Worm (Caenorhabditis elegans) whole organism, young adult: ENCODE measurements around the gene H21P03.10.
A peak's percentile ranks its signal among the peaks of the same experiment; 100 is the strongest.

Experiments used
- B0336.3 ChIP-seq: fragments of 200-800 bp; sonication (Bioruptor generic); IDR thresholded peaks from 2 replicates; pipeline ENCODE4 v1.3.6; 2022; ENCODE audit warnings: missing genetic modification characterization, missing compliant biosample characterization
- F10E7.11 ChIP-seq: sonication (generic microtip); optimal IDR thresholded peaks from 2 replicates; lab custom pipeline; 2017; ENCODE audit warnings: mild to moderate bottlenecking, missing genetic modification characterization, moderate library complexity, missing compliant biosample characterization
- F23B12.7 ChIP-seq: sonication (generic microtip); optimal IDR thresholded peaks from 2 replicates; lab custom pipeline; 2017; ENCODE audit warnings: missing genetic modification characterization, mild to moderate bottlenecking, missing compliant biosample characterization, antibody characterized with exemption, moderate library complexity; ENCODE audit not compliant: insufficient read depth
- F33H1.4 ChIP-seq: fragments of 200-800 bp; sonication (Bioruptor generic); IDR thresholded peaks from 2 replicates; pipeline ENCODE4 v1.3.6; 2022; ENCODE audit warnings: missing genetic modification reagents, missing genetic modification characterization, missing compliant biosample characterization
- F57A8.1 ChIP-seq: fragments of 200-800 bp; sonication (Bioruptor generic); optimal IDR thresholded peaks from 2 replicates; lab custom pipeline; 2018; ENCODE audit warnings: mild to moderate bottlenecking, missing genetic modification characterization, moderate library complexity, missing compliant biosample characterization
- Y79H2A.3 ChIP-seq: fragments of 200-800 bp; sonication (Bioruptor generic); conservative IDR thresholded peaks from 2 replicates; pipeline ENCODE4 v1.3.6; 2022; ENCODE audit warnings: missing genetic modification reagents, missing genetic modification characterization, missing compliant biosample characterization
- ama-1 ChIP-seq, 3 experiments: fragments of 150-350 bp in 1 of 3; sonication (generic microtip) in 2 of 3; optimal IDR thresholded peaks; 2 replicates each; lab custom pipeline; 2014 to 2018; ENCODE audit warnings: missing biosample characterization in 2 of 3, missing genetic modification characterization in 2 of 3, missing genetic modification reagents in 2 of 3
- cebp-1 ChIP-seq, 2 experiments: fragments of 200-800 bp in 1 of 2; sonication (Bioruptor generic) in 1 of 2; sonication (generic microtip) in 1 of 2; IDR thresholded peaks in 1 of 2; optimal IDR thresholded peaks in 1 of 2; 2 replicates each; pipeline versions ENCODE4 v1.3.6 to Lab custom; 2017 to 2022; ENCODE audit warnings: missing compliant biosample characterization in 2 of 2, missing genetic modification characterization in 2 of 2, mild to moderate bottlenecking in 1 of 2, missing genetic modification reagents in 1 of 2, moderate library complexity in 1 of 2
- ceh-27 ChIP-seq: fragments of 200-800 bp; sonication (Bioruptor generic); optimal IDR thresholded peaks from 2 replicates; lab custom pipeline; 2018; ENCODE audit warnings: mild to moderate bottlenecking, missing genetic modification characterization, moderate library complexity, missing compliant biosample characterization
- him-1 ChIP-seq: sonication (generic microtip); optimal IDR thresholded peaks from 2 replicates; lab custom pipeline; 2016; ENCODE audit warnings: missing genotype, missing genetic modification reagents, missing genetic modification characterization, missing compliant biosample characterization
- hlh-26 ChIP-seq: fragments of 200-800 bp; sonication (Bioruptor generic); conservative IDR thresholded peaks from 2 replicates; pipeline ENCODE4 v1.3.6; 2022; ENCODE audit warnings: missing genetic modification reagents, missing genetic modification characterization, missing compliant biosample characterization
- hmg-1.2 ChIP-seq: fragments of 200-800 bp; sonication (Bioruptor generic); IDR thresholded peaks from 2 replicates; pipeline ENCODE4 v1.3.6; 2022; ENCODE audit warnings: missing genetic modification reagents, missing genetic modification characterization, missing compliant biosample characterization
- hmg-20 ChIP-seq: fragments of 200-800 bp; sonication (Bioruptor generic); IDR thresholded peaks from 2 replicates; pipeline ENCODE4 v1.3.6; 2022; ENCODE audit warnings: missing genetic modification reagents, missing genetic modification characterization, missing compliant biosample characterization
- hsf-1 ChIP-seq: fragments of 200-800 bp; sonication (Bioruptor generic); IDR thresholded peaks from 2 replicates; pipeline ENCODE4 v1.3.6; 2022; ENCODE audit warnings: missing genetic modification reagents, missing genetic modification characterization, missing compliant biosample characterization
- lin-26 ChIP-seq: fragments of 200-800 bp; sonication (Bioruptor generic); IDR thresholded peaks from 2 replicates; pipeline ENCODE4 v1.3.6; 2022; ENCODE audit warnings: missing genetic modification reagents, missing genetic modification characterization, missing compliant biosample characterization
- lsy-27 ChIP-seq: sonication (generic microtip); optimal IDR thresholded peaks from 2 replicates; lab custom pipeline; 2017; ENCODE audit warnings: missing genetic modification characterization, mild to moderate bottlenecking, missing compliant biosample characterization, antibody characterized with exemption, missing genotype, borderline replicate concordance; ENCODE audit not compliant: insufficient read depth
- madf-6 ChIP-seq: fragments of 200-800 bp; sonication (Bioruptor generic); IDR thresholded peaks from 2 replicates; pipeline ENCODE4 v1.3.6; 2022; ENCODE audit warnings: missing genetic modification reagents, missing genetic modification characterization, missing compliant biosample characterization
- mel-28 ChIP-seq: sonication (generic microtip); optimal IDR thresholded peaks from 2 replicates; lab custom pipeline; 2016; ENCODE audit warnings: borderline replicate concordance, mild to moderate bottlenecking, missing genetic modification characterization, missing compliant biosample characterization
- mes-4 ChIP-seq: sonication (generic microtip); optimal IDR thresholded peaks from 2 replicates; lab custom pipeline; 2016; ENCODE audit warnings: missing genotype, missing genetic modification characterization, missing compliant biosample characterization
- mxl-1 ChIP-seq: sonication (generic microtip); optimal IDR thresholded peaks from 2 replicates; lab custom pipeline; 2016; ENCODE audit warnings: missing genetic modification characterization, missing compliant biosample characterization
- nhr-179 ChIP-seq: sonication (generic microtip); optimal IDR thresholded peaks from 2 replicates; lab custom pipeline; 2016; ENCODE audit warnings: mild to moderate bottlenecking, missing genetic modification characterization, missing compliant biosample characterization
- nhr-27 ChIP-seq: fragments of 200-800 bp; sonication (Bioruptor generic); optimal IDR thresholded peaks from 2 replicates; lab custom pipeline; 2018; ENCODE audit warnings: mild to moderate bottlenecking, missing genetic modification characterization, moderate library complexity, missing compliant biosample characterization
- nhr-80 ChIP-seq: sonication (generic microtip); optimal IDR thresholded peaks from 2 replicates; lab custom pipeline; 2016; ENCODE audit warnings: missing genetic modification characterization, missing compliant biosample characterization
- pbrm-1 ChIP-seq: fragments of 200-800 bp; sonication (Bioruptor generic); IDR thresholded peaks from 2 replicates; pipeline ENCODE4 v1.3.6; 2022; ENCODE audit warnings: missing genetic modification reagents, missing genetic modification characterization, missing compliant biosample characterization
- rec-8 ChIP-seq, 2 experiments: sonication (generic microtip); optimal IDR thresholded peaks; 2 replicates each; lab custom pipeline; 2016; ENCODE audit warnings: mild to moderate bottlenecking in 2 of 2, missing genetic modification characterization in 2 of 2, missing genetic modification reagents in 2 of 2, missing genotype in 2 of 2, missing biosample characterization in 1 of 2, missing compliant biosample characterization in 1 of 2, moderate library complexity in 1 of 2
- repo-1 ChIP-seq: sonication (generic microtip); optimal IDR thresholded peaks from 2 replicates; lab custom pipeline; 2017; ENCODE audit warnings: mild to moderate bottlenecking, missing genetic modification characterization, missing compliant biosample characterization
- snpc-1.1 ChIP-seq: sonication (generic microtip); optimal IDR thresholded peaks from 2 replicates; lab custom pipeline; 2017; ENCODE audit warnings: missing genetic modification characterization, mild to moderate bottlenecking, missing compliant biosample characterization, antibody characterized with exemption, moderate library complexity, missing genotype, missing genetic modification reagents; ENCODE audit not compliant: insufficient read depth
- somi-1 ChIP-seq: fragments of 200-800 bp; sonication (Bioruptor generic); optimal IDR thresholded peaks from 2 replicates; lab custom pipeline; 2018; ENCODE audit warnings: mild to moderate bottlenecking, missing genetic modification characterization, missing compliant biosample characterization
- sptf-2 ChIP-seq: fragments of 200-800 bp; sonication (Bioruptor generic); optimal IDR thresholded peaks from 2 replicates; lab custom pipeline; 2018; ENCODE audit warnings: mild to moderate bottlenecking, missing genetic modification characterization, missing compliant biosample characterization
- tbp1 ChIP-seq: fragments of 200-800 bp; sonication (Bioruptor generic); optimal IDR thresholded peaks from 2 replicates; lab custom pipeline; 2018; ENCODE audit warnings: mild to moderate bottlenecking, missing genetic modification characterization, missing compliant biosample characterization
- tbx-9 ChIP-seq: sonication (generic microtip); optimal IDR thresholded peaks from 2 replicates; lab custom pipeline; 2016; ENCODE audit warnings: borderline replicate concordance, missing genetic modification characterization, inconsistent platforms, missing compliant biosample characterization
- ztf-25 ChIP-seq: fragments of 200-800 bp; sonication (Bioruptor generic); IDR thresholded peaks from 2 replicates; pipeline ENCODE4 v1.3.6; 2022; ENCODE audit warnings: missing genetic modification reagents, missing genetic modification characterization, missing compliant biosample characterization

Gene H21P03.10

ce11 chrIV:11480027-11480896 is 20.3 kb upstream of the H21P03.10 start, which contains the start of the genes mbf-1 and nse-4 (continued):
- TF ChIP-seq hmg-1.2 (GFP tag; lab: Robert Waterston, UW) (peak; percentile 37; the same call in 1 of the 2 replicates), hsf-1 (GFP tag; lab: Robert Waterston, UW) (peak; percentile 98), mes-4 (tag; lab: Kevin White, UChicago) (no peak), F23B12.7 (peak; percentile 69), ama-1 (optimal IDR thresholded peaks at IDR 0.05; lab: Kevin White, UChicago) (peak; percentile 1), ama-1 (GFP tag; optimal IDR thresholded peaks at IDR 0.05; lab: Kevin White, UChicago) (no peak), lin-26 (GFP tag; lab: Robert Waterston, UW) (peak; percentile 71; the same call in 1 of the 2 replicates)

DNA sequence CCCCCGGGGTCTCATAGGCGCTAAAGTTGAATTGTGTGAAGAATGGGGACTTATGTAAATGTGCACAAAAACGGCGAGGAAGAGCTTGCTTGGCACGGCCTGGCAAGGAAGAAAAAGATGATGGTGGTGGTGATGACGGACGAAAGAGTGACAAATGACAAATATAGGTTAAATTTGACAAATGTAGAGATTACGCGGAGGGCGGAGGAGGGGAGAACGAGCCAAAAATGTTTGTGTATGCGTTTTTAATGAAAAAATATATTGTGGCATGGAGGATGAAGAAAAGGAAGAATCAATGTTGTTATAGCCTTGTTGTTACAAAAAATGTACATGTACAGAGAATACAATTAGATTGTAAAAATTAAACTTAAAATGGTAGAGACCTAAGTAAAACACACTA is 13.7 kb upstream of the H21P03.10 start:
- no peak for TF ChIP-seq F57A8.1
- TF ChIP-seq cebp-1 (GFP tag; IDR thresholded peaks at IDR 0.05; lab: Robert Waterston, UW): no peak
- no peak for TF ChIP-seq cebp-1 (tag; optimal IDR thresholded peaks at IDR 0.05; lab: Kevin White, UChicago)
- TF ChIP-seq rec-8 (tag; optimal IDR thresholded peaks at IDR 0.05; lab: Kevin White, UChicago): no peak
- no peak for TF ChIP-seq F10E7.11 (tag; lab: Kevin White, UChicago)
- no peak for TF ChIP-seq somi-1 (GFP tag; lab: Kevin White, UChicago)
- TF ChIP-seq snpc-1.1 (tag; lab: Kevin White, UChicago): no peak
- TF ChIP-seq sptf-2 (GFP tag; lab: Kevin White, UChicago): no peak
- no peak for TF ChIP-seq hmg-20 (GFP tag; lab: Robert Waterston, UW)
- TF ChIP-seq F33H1.4 (GFP tag; lab: Robert Waterston, UW): no peak
- no peak for TF ChIP-seq mel-28 (tag; lab: Kevin White, UChicago)
- no peak for TF ChIP-seq him-1 (tag; lab: Kevin White, UChicago)
- no peak for TF ChIP-seq nhr-27 (tag; lab: Kevin White, UChicago)
- TF ChIP-seq mxl-1: no peak
- TF ChIP-seq repo-1: no peak
- TF ChIP-seq madf-6 (GFP tag; lab: Robert Waterston, UW): no peak
- no peak for TF ChIP-seq hlh-26 (GFP tag; lab: Robert Waterston, UW)
- no peak for TF ChIP-seq tbp1 (GFP tag; lab: Kevin White, UChicago)

DNA sequence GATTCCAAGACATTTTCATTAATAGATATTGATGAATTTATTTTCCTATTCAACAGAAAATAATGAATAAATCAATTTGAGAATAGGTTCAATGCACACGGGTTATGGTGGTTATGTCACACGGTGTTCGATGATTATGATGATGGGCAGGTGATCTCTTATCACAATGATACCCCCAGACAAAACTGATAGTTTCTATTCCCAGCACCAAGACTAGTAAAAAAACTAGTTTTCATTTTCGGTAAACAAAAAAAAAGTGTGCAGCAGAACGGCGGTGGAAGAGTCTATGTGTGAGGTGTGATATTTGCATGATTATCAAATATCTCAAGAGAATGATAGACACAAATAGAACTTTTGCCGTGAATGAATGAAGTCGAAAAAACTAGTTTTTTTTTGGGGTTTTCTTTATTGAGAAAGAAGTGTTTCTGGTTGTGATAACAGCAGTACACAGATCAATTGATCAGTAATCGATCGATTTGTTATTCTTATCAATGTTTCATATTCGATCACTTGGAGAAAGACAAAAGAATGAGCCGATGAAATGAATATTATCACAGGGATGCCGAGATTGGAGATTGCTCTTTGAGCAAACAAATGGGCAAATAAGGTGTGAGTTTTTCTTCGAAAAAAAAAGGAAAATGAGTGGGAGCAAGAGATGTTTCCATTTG is 12.5 kb upstream of the H21P03.10 start:
- TF ChIP-seq tbx-9 (tag; lab: Kevin White, UChicago) (no peak), ceh-27 (no peak), B0336.3 (GFP tag; lab: Robert Waterston, UW) (0 out of 2 replicates have a peak, but pooled peaks have one; percentile 27), pbrm-1 (GFP tag; lab: Robert Waterston, UW) (no peak), lsy-27 (tag; lab: Kevin White, UChicago) (no peak), nhr-80 (tag; lab: Kevin White, UChicago) (peak; percentile 58), hsf-1 (GFP tag; lab: Robert Waterston, UW) (no peak), nhr-179 (no peak), cebp-1 (GFP tag; IDR thresholded peaks at IDR 0.05; lab: Robert Waterston, UW) (no peak), cebp-1 (tag; optimal IDR thresholded peaks at IDR 0.05; lab: Kevin White, UChicago) (peak; percentile 42), ztf-25 (GFP tag; lab: Robert Waterston, UW) (no peak), Y79H2A.3 (GFP tag; lab: Robert Waterston, UW) (no peak)
